Fruit fly (Drosophila melanogaster) whole organism, prepupa: ENCODE measurements around the gene Rel.

Experiments
- Blimp-1 ChIP-seq: fragments of 200-800 bp; sonication (Bioruptor generic); optimal IDR thresholded peaks from 3 replicates; lab custom pipeline; 2017; ENCODE audit warnings: missing biosample characterization, missing genetic modification characterization, mild to moderate bottlenecking, moderate library complexity, missing genetic modification reagents
- CG10631 ChIP-seq: fragments of 200-800 bp; sonication (Bioruptor generic); optimal IDR thresholded peaks from 2 replicates; lab custom pipeline; 2016; ENCODE audit warnings: missing biosample characterization, missing genetic modification characterization
- CG10669 ChIP-seq: fragments of 200-800 bp; sonication (Bioruptor generic); optimal IDR thresholded peaks from 3 replicates; lab custom pipeline; 2018; ENCODE audit warnings: missing biosample characterization, mild to moderate bottlenecking, missing genetic modification characterization, moderate library complexity
- CG11762 ChIP-seq: fragments of 200-800 bp; sonication (Bioruptor generic); optimal IDR thresholded peaks from 3 replicates; lab custom pipeline; 2016; ENCODE audit warnings: missing biosample characterization, missing genetic modification characterization; ENCODE audit not compliant: insufficient read depth
- CG11902 ChIP-seq: fragments of 200-800 bp; sonication (Bioruptor generic); optimal IDR thresholded peaks from 3 replicates; lab custom pipeline; 2016; ENCODE audit warnings: missing biosample characterization, missing genetic modification characterization
- CG15336 ChIP-seq: fragments of 200-800 bp; sonication (Bioruptor generic); IDR thresholded peaks from 2 replicates; pipeline ENCODE4 v1.3.6; 2022; ENCODE audit warnings: missing biosample characterization, missing genetic modification characterization
- CG1621 ChIP-seq: fragments of 200-800 bp; sonication (Bioruptor generic); optimal IDR thresholded peaks from 3 replicates; lab custom pipeline; 2018; ENCODE audit warnings: missing biosample characterization, mild to moderate bottlenecking, missing genetic modification characterization
- CG16779 ChIP-seq: fragments of 200-800 bp; sonication (Bioruptor generic); optimal IDR thresholded peaks from 3 replicates; lab custom pipeline; 2017; ENCODE audit warnings: missing biosample characterization, mild to moderate bottlenecking, missing genetic modification characterization
- CG3032 ChIP-seq: fragments of 200-800 bp; optimal IDR thresholded peaks from 2 replicates; lab custom pipeline; 2019; ENCODE audit warnings: missing biosample characterization, mild to moderate bottlenecking, missing genetic modification characterization, moderate library complexity
- CG31627 ChIP-seq: fragments of 200-800 bp; sonication (Bioruptor generic); optimal IDR thresholded peaks from 3 replicates; lab custom pipeline; 2016; ENCODE audit warnings: missing biosample characterization, missing genetic modification characterization
- CG34406 ChIP-seq: fragments of 200-800 bp; sonication (Bioruptor generic); optimal IDR thresholded peaks from 3 replicates; lab custom pipeline; 2016; ENCODE audit warnings: missing biosample characterization, missing genetic modification characterization
- CG3919 ChIP-seq: fragments of 200-800 bp; sonication (Bioruptor generic); optimal IDR thresholded peaks from 3 replicates; lab custom pipeline; 2016; ENCODE audit warnings: missing biosample characterization, missing genetic modification characterization
- CG4318 ChIP-seq: fragments of 200-800 bp; sonication (Bioruptor generic); optimal IDR thresholded peaks from 3 replicates; lab custom pipeline; 2017; ENCODE audit warnings: missing biosample characterization, mild to moderate bottlenecking, missing genetic modification characterization
- CG6163 ChIP-seq: fragments of 200-800 bp; sonication (Bioruptor generic); IDR thresholded peaks from 3 replicates; pipeline ENCODE4 v1.3.6; 2022; ENCODE audit warnings: missing biosample characterization, missing genetic modification characterization
- CG6276 ChIP-seq: fragments of 200-800 bp; sonication (Bioruptor generic); optimal IDR thresholded peaks from 2 replicates; lab custom pipeline; 2017; ENCODE audit warnings: missing biosample characterization, mild to moderate bottlenecking, missing genetic modification characterization
- CG6792 ChIP-seq: fragments of 200-800 bp; sonication (Bioruptor generic); optimal IDR thresholded peaks from 3 replicates; lab custom pipeline; 2016; ENCODE audit warnings: missing biosample characterization, missing genetic modification characterization
- CG6808 ChIP-seq: fragments of 200-800 bp; sonication (Bioruptor generic); optimal IDR thresholded peaks from 3 replicates; lab custom pipeline; 2017; ENCODE audit warnings: missing biosample characterization, missing genetic modification characterization, mild to moderate bottlenecking, moderate library complexity, missing genetic modification reagents
- CG6854 ChIP-seq: fragments of 200-800 bp; sonication (Bioruptor generic); optimal IDR thresholded peaks from 2 replicates; lab custom pipeline; 2017; ENCODE audit warnings: missing biosample characterization, mild to moderate bottlenecking, missing genetic modification characterization
- CG7368 ChIP-seq: fragments of 200-800 bp; sonication (Bioruptor generic); optimal IDR thresholded peaks from 3 replicates; lab custom pipeline; 2016; ENCODE audit warnings: missing biosample characterization, missing genetic modification characterization
- CG8319 ChIP-seq: fragments of 200-800 bp; sonication (Bioruptor generic); optimal IDR thresholded peaks from 3 replicates; lab custom pipeline; 2016; ENCODE audit warnings: missing biosample characterization, missing genetic modification characterization
- CG8632 ChIP-seq: fragments of 200-800 bp; sonication (Bioruptor generic); optimal IDR thresholded peaks from 3 replicates; lab custom pipeline; 2016; ENCODE audit warnings: missing biosample characterization, missing genetic modification characterization
- CG9139 ChIP-seq: fragments of 200-800 bp; sonication (Bioruptor generic); optimal IDR thresholded peaks from 3 replicates; lab custom pipeline; 2017; ENCODE audit warnings: missing biosample characterization, mild to moderate bottlenecking, missing genetic modification characterization
- Eip75B ChIP-seq: fragments of 200-800 bp; sonication (Bioruptor generic); optimal IDR thresholded peaks from 3 replicates; lab custom pipeline; 2016; ENCODE audit warnings: missing biosample characterization, missing genetic modification characterization
- Eip78C ChIP-seq: fragments of 200-800 bp; sonication (Bioruptor generic); peaks from one replicate; lab custom pipeline; 2016; ENCODE audit warnings: missing biosample characterization, missing genetic modification characterization
- Eip93F ChIP-seq: fragments of 200-800 bp; sonication (Bioruptor generic); optimal IDR thresholded peaks from 2 replicates; lab custom pipeline; 2016; ENCODE audit warnings: missing biosample characterization, mild to moderate bottlenecking, missing genetic modification characterization
- Ets21C ChIP-seq: fragments of 200-800 bp; sonication (Bioruptor generic); optimal IDR thresholded peaks from 3 replicates; lab custom pipeline; 2016; ENCODE audit warnings: missing biosample characterization, missing genetic modification characterization
- Ets96B ChIP-seq: fragments of 200-800 bp; optimal IDR thresholded peaks from 2 replicates; lab custom pipeline; 2019; ENCODE audit warnings: missing biosample characterization, mild to moderate bottlenecking, missing genetic modification characterization, moderate library complexity
- Gug ChIP-seq: fragments of 200-800 bp; sonication (Bioruptor generic); IDR thresholded peaks from 2 replicates; pipeline ENCODE4 v1.3.6; 2022; ENCODE audit warnings: missing biosample characterization, missing genetic modification characterization
- Hr38 ChIP-seq: sonication (Bioruptor generic); optimal IDR thresholded peaks from 2 replicates; lab custom pipeline; 2016; ENCODE audit warnings: missing biosample characterization, missing genetic modification characterization
- Hr39 ChIP-seq: fragments of 200-800 bp; sonication (Bioruptor generic); optimal IDR thresholded peaks from 2 replicates; lab custom pipeline; 2016; ENCODE audit warnings: missing biosample characterization, missing genetic modification characterization
- Hr4 ChIP-seq: fragments of 200-800 bp; sonication (Bioruptor generic); optimal IDR thresholded peaks from 3 replicates; lab custom pipeline; 2016; ENCODE audit warnings: missing biosample characterization, missing genetic modification characterization
- Lpt ChIP-seq: fragments of 200-800 bp; sonication (Bioruptor generic); optimal IDR thresholded peaks from 3 replicates; lab custom pipeline; 2016; ENCODE audit warnings: missing biosample characterization, missing genetic modification characterization
- Met ChIP-seq: fragments of 200-800 bp; sonication (Bioruptor generic); optimal IDR thresholded peaks from 3 replicates; lab custom pipeline; 2016; ENCODE audit warnings: missing biosample characterization, missing genetic modification characterization
- Sox102F ChIP-seq: fragments of 200-800 bp; sonication (Bioruptor generic); optimal IDR thresholded peaks from 2 replicates; lab custom pipeline; 2016; ENCODE audit warnings: missing biosample characterization, mild to moderate bottlenecking, missing genetic modification characterization
- Sox15 ChIP-seq: fragments of 200-800 bp; sonication (Bioruptor generic); optimal IDR thresholded peaks from 3 replicates; lab custom pipeline; 2016; ENCODE audit warnings: missing biosample characterization, missing genetic modification characterization
- achi ChIP-seq: fragments of 200-800 bp; sonication (Bioruptor generic); optimal IDR thresholded peaks from 3 replicates; lab custom pipeline; 2016; ENCODE audit warnings: missing biosample characterization, missing genetic modification characterization
- acj6 ChIP-seq: fragments of 200-800 bp; sonication (Bioruptor generic); optimal IDR thresholded peaks from 3 replicates; lab custom pipeline; 2016; ENCODE audit warnings: missing biosample characterization, missing genetic modification characterization
- cyc ChIP-seq: fragments of 200-800 bp; sonication (Bioruptor generic); optimal IDR thresholded peaks from 3 replicates; lab custom pipeline; 2016; ENCODE audit warnings: missing biosample characterization, missing genetic modification characterization
- dsx ChIP-seq: fragments of 200-800 bp; optimal IDR thresholded peaks from 3 replicates; lab custom pipeline; 2019; ENCODE audit warnings: missing biosample characterization, mild to moderate bottlenecking, missing genetic modification characterization, moderate library complexity; ENCODE audit not compliant: poor library complexity, severe bottlenecking
- eg ChIP-seq: fragments of 200-800 bp; sonication (Bioruptor generic); IDR thresholded peaks from 3 replicates; pipeline ENCODE4 v1.3.6; 2022; ENCODE audit warnings: missing biosample characterization, missing genetic modification characterization
- esn ChIP-seq: fragments of 200-800 bp; sonication (Bioruptor generic); optimal IDR thresholded peaks from 2 replicates; lab custom pipeline; 2016; ENCODE audit warnings: missing biosample characterization, mild to moderate bottlenecking, missing genetic modification characterization, moderate library complexity
- fd59A ChIP-seq: fragments of 200-800 bp; sonication (Bioruptor generic); optimal IDR thresholded peaks from 2 replicates; lab custom pipeline; 2017; ENCODE audit warnings: missing biosample characterization, mild to moderate bottlenecking, missing genetic modification characterization, missing genetic modification reagents
- fd85E ChIP-seq: fragments of 200-800 bp; sonication (Bioruptor generic); optimal IDR thresholded peaks from 3 replicates; lab custom pipeline; 2016; ENCODE audit warnings: missing biosample characterization, missing genetic modification characterization
- fkh ChIP-seq: fragments of 200-800 bp; sonication (Bioruptor generic); optimal IDR thresholded peaks from 3 replicates; lab custom pipeline; 2017; ENCODE audit warnings: missing biosample characterization, mild to moderate bottlenecking, missing genetic modification characterization, moderate library complexity
- lz ChIP-seq: fragments of 200-800 bp; sonication (Bioruptor generic); optimal IDR thresholded peaks from 3 replicates; lab custom pipeline; 2016; ENCODE audit warnings: missing biosample characterization, missing genetic modification characterization
- net ChIP-seq: fragments of 200-800 bp; sonication (Bioruptor generic); optimal IDR thresholded peaks from 3 replicates; lab custom pipeline; 2016; ENCODE audit warnings: missing biosample characterization, missing genetic modification characterization
- pdm3 ChIP-seq: fragments of 200-800 bp; sonication (Bioruptor generic); optimal IDR thresholded peaks from 3 replicates; lab custom pipeline; 2016; ENCODE audit warnings: missing biosample characterization, missing genetic modification characterization
- spab ChIP-seq: fragments of 200-800 bp; sonication (Bioruptor generic); optimal IDR thresholded peaks from 2 replicates; lab custom pipeline; 2017; ENCODE audit warnings: missing biosample characterization, mild to moderate bottlenecking, missing genetic modification characterization, missing genetic modification reagents
- ss ChIP-seq, 2 experiments: fragments of 200-800 bp; sonication (Bioruptor generic); optimal IDR thresholded peaks; 2 replicates in 1 of 2; 3 replicates in 1 of 2; lab custom pipeline; 2017 to 2018; ENCODE audit warnings: mild to moderate bottlenecking in 2 of 2, missing biosample characterization in 2 of 2, missing genetic modification characterization in 2 of 2, moderate library complexity in 1 of 2
- svp ChIP-seq: fragments of 200-800 bp; sonication (Bioruptor generic); peaks from one replicate; lab custom pipeline; 2016; ENCODE audit warnings: missing biosample characterization, missing genetic modification characterization
- topi ChIP-seq: fragments of 200-800 bp; sonication (Bioruptor generic); optimal IDR thresholded peaks from 3 replicates; lab custom pipeline; 2016; ENCODE audit warnings: missing biosample characterization, missing genetic modification characterization
- vri ChIP-seq: fragments of 200-800 bp; sonication (Bioruptor generic); optimal IDR thresholded peaks from 3 replicates; lab custom pipeline; 2016; ENCODE audit warnings: missing biosample characterization, mild to moderate bottlenecking, missing genetic modification characterization

The Rel gene

DNA sequence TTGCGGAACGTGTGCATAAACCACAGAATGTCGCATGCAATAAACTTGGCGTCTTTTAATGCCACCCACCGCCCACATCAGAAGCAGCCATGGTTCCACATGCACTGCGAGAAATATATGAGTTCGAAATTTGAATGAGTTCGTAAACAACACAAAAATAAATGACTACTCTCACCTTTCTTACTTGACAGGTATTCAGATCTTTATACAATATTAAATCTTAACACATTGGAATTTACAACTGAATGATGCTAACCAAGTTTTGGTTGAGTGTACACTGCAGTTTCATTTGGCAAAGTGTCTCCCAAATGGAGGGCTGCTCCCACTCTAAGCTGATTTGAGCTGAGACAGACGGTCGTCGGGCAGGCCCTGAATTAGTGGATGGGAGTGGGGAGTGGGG is 27.2 kb upstream of the Rel start:
- TF ChIP-seq pdm3 (GFP tag; lab: Kevin White, UChicago), result peak; percentile 54
- peak; percentile 49 for TF ChIP-seq Hr4 (GFP tag; lab: Kevin White, UChicago)
- TF ChIP-seq lz (GFP tag; lab: Kevin White, UChicago), result peak; percentile 32
- TF ChIP-seq CG6276, result no peak
- TF ChIP-seq CG16779 (tag; lab: Kevin White, UChicago), result no peak
- TF ChIP-seq CG6808, result peak; percentile 32
- no peak for TF ChIP-seq CG1621 (tag; lab: Kevin White, UChicago)
- TF ChIP-seq achi, result peak; percentile 39
- TF ChIP-seq CG7368 (GFP tag; lab: Kevin White, UChicago), result peak; percentile 29
- no peak for TF ChIP-seq Blimp-1 (GFP tag; lab: Kevin White, UChicago)
- TF ChIP-seq fkh (GFP tag; lab: Kevin White, UChicago), result no peak
- peak; percentile 40 for TF ChIP-seq CG31627 (GFP tag; lab: Kevin White, UChicago)
- TF ChIP-seq eg (GFP tag; lab: Robert Waterston, UW), result peak; percentile 54; the same call in 2 of the 3 replicates
- peak; percentile 42 for TF ChIP-seq Sox102F
- TF ChIP-seq Hr39 (GFP tag; lab: Kevin White, UChicago), result peak; percentile 43
- peak; percentile 21 for TF ChIP-seq CG8632 (GFP tag; lab: Kevin White, UChicago)
- no peak for TF ChIP-seq vri (GFP tag; lab: Kevin White, UChicago)
- TF ChIP-seq Eip75B (GFP tag; lab: Kevin White, UChicago), result peak; percentile 48
- peak; percentile 57 for TF ChIP-seq Ets96B (tag; lab: Kevin White, UChicago)
- no peak for TF ChIP-seq CG9139 (GFP tag; lab: Kevin White, UChicago)
- TF ChIP-seq Sox15 (GFP tag; lab: Kevin White, UChicago), result no peak
- TF ChIP-seq CG34406 (GFP tag; lab: Kevin White, UChicago), result no peak
- peak; percentile 16 for TF ChIP-seq topi (GFP tag; lab: Kevin White, UChicago)
- TF ChIP-seq CG6163 (GFP tag; lab: Robert Waterston, UW), result peak; percentile 42; the same call in 1 of the 3 replicates
- TF ChIP-seq acj6 (GFP tag; lab: Kevin White, UChicago), result peak; percentile 45
- TF ChIP-seq CG6792 (GFP tag; lab: Kevin White, UChicago), result peak; percentile 37
- TF ChIP-seq CG3919 (GFP tag; lab: Kevin White, UChicago), result peak; percentile 63
- TF ChIP-seq spab (GFP tag; lab: Kevin White, UChicago), result no peak
- TF ChIP-seq CG11762 (GFP tag; lab: Kevin White, UChicago), result peak; percentile 18
- no peak for TF ChIP-seq fd85E (GFP tag; lab: Kevin White, UChicago)
- peak; percentile 30 for TF ChIP-seq CG3032 (tag; lab: Kevin White, UChicago)
- TF ChIP-seq Eip93F (GFP tag; lab: Kevin White, UChicago), result no peak
- TF ChIP-seq cyc (GFP tag; lab: Kevin White, UChicago), result peak; percentile 48
- TF ChIP-seq Hr38 (GFP tag; lab: Kevin White, UChicago), result no peak
- TF ChIP-seq CG15336 (GFP tag; lab: Robert Waterston, UW), result 0 out of 2 replicates have a peak, but pooled peaks have one; percentile 24
- TF ChIP-seq CG11902, result no peak
- TF ChIP-seq Eip78C (GFP tag; lab: Kevin White, UChicago), result peak; percentile 79
- TF ChIP-seq esn (GFP tag; lab: Kevin White, UChicago), result peak; percentile 41
- peak; percentile 46 for TF ChIP-seq Met (GFP tag; lab: Kevin White, UChicago)
- TF ChIP-seq Ets21C (GFP tag; lab: Kevin White, UChicago), result no peak
- no peak for TF ChIP-seq Lpt (GFP tag; lab: Kevin White, UChicago)
- TF ChIP-seq CG10631, result peak; percentile 39
- TF ChIP-seq CG8319 (GFP tag; lab: Kevin White, UChicago), result no peak
- peak in 1 of 2 experiments; percentile 43 for TF ChIP-seq ss (GFP tag; optimal IDR thresholded peaks at IDR 0.05; lab: Kevin White, UChicago)
- TF ChIP-seq CG4318, result no peak
- peak; percentile 53 for TF ChIP-seq CG10669 (GFP tag; lab: Kevin White, UChicago)
- TF ChIP-seq CG6854, result no peak
- TF ChIP-seq net (GFP tag; lab: Kevin White, UChicago), result peak; percentile 9
- TF ChIP-seq svp (GFP tag; lab: Kevin White, UChicago), result peak; percentile 48
- peak; percentile 32 for TF ChIP-seq dsx
- TF ChIP-seq Gug (GFP tag; lab: Robert Waterston, UW), result 0 out of 2 replicates have a peak, but pooled peaks have one; percentile 20
- TF ChIP-seq fd59A, result peak; percentile 34
